Worm (Caenorhabditis elegans) whole organism, young adult: ENCODE measurements around the gene wdr-4.

Experiments
- B0261.1 ChIP-seq: sonication (generic microtip); optimal IDR thresholded peaks from 2 replicates; lab custom pipeline; 2016; ENCODE audit warnings: mild to moderate bottlenecking, missing genetic modification characterization, moderate library complexity, missing compliant biosample characterization
- C17E4.6 ChIP-seq: fragments of 200-800 bp; sonication (Bioruptor generic); IDR thresholded peaks from 2 replicates; pipeline ENCODE4 v1.3.6; 2022; ENCODE audit warnings: missing genetic modification reagents, missing genetic modification characterization, missing compliant biosample characterization
- F37B4.10 ChIP-seq: fragments of 200-800 bp; sonication (Bioruptor generic); IDR thresholded peaks from 2 replicates; pipeline ENCODE4 v1.3.6; 2022; ENCODE audit warnings: missing genetic modification characterization, missing compliant biosample characterization
- F55B11.4 ChIP-seq: sonication (generic microtip); optimal IDR thresholded peaks from 2 replicates; lab custom pipeline; 2016; ENCODE audit warnings: missing compliant biosample characterization, missing genetic modification characterization, borderline replicate concordance; ENCODE audit not compliant: insufficient read depth
- Y53F4B.3 ChIP-seq: fragments of 200-800 bp; sonication (Bioruptor generic); IDR thresholded peaks from 2 replicates; pipeline ENCODE4 v1.3.6; 2022; ENCODE audit warnings: missing genetic modification reagents, missing genetic modification characterization, missing compliant biosample characterization
- Y67H2A.10 ChIP-seq: fragments of 200-800 bp; sonication (Bioruptor generic); conservative IDR thresholded peaks from 2 replicates; pipeline ENCODE4 v1.3.6; 2022; ENCODE audit warnings: missing genetic modification reagents, missing genetic modification characterization, missing compliant biosample characterization
- athp-1 ChIP-seq: sonication (generic microtip); optimal IDR thresholded peaks from 2 replicates; lab custom pipeline; 2017; ENCODE audit warnings: mild to moderate bottlenecking, missing genetic modification characterization, missing compliant biosample characterization
- attf-3 ChIP-seq: fragments of 200-800 bp; sonication (Bioruptor generic); conservative IDR thresholded peaks from 2 replicates; pipeline ENCODE4 v1.3.6; 2022; ENCODE audit warnings: missing genetic modification reagents, missing genetic modification characterization, missing compliant biosample characterization
- attf-6 ChIP-seq: fragments of 200-800 bp; sonication (Bioruptor generic); IDR thresholded peaks from 2 replicates; pipeline ENCODE4 v1.3.6; 2022; ENCODE audit warnings: missing genetic modification reagents, missing genetic modification characterization, missing compliant biosample characterization
- ceh-100 ChIP-seq: fragments of 200-800 bp; sonication (Bioruptor generic); IDR thresholded peaks from 2 replicates; pipeline ENCODE4 v1.3.6; 2022; ENCODE audit warnings: missing genetic modification reagents, missing genetic modification characterization, missing compliant biosample characterization
- ceh-40 ChIP-seq: fragments of 200-800 bp; sonication (Bioruptor generic); IDR thresholded peaks from 2 replicates; pipeline ENCODE4 v1.3.6; 2022; ENCODE audit warnings: missing genetic modification characterization, missing compliant biosample characterization
- ceh-58 ChIP-seq: fragments of 200-800 bp; sonication (Bioruptor generic); IDR thresholded peaks from 2 replicates; pipeline ENCODE4 v1.3.6; 2022; ENCODE audit warnings: missing genetic modification characterization, missing compliant biosample characterization
- die-1 ChIP-seq: sonication (generic microtip); optimal IDR thresholded peaks from 2 replicates; lab custom pipeline; 2016; ENCODE audit warnings: missing genotype, mild to moderate bottlenecking, missing genetic modification characterization, missing compliant biosample characterization
- dpl-1 ChIP-seq: fragments of 150-350 bp; optimal IDR thresholded peaks from 2 replicates; lab custom pipeline; 2014; ENCODE audit warnings: missing biosample characterization, missing genetic modification reagents, missing genetic modification characterization
- efl-1 ChIP-seq: fragments of 150-350 bp; optimal IDR thresholded peaks from 2 replicates; lab custom pipeline; 2014; ENCODE audit warnings: missing biosample characterization, missing genetic modification reagents, missing genetic modification characterization
- egl-44 ChIP-seq: fragments of 200-800 bp; sonication (Bioruptor generic); IDR thresholded peaks from 2 replicates; pipeline ENCODE4 v1.3.6; 2022; ENCODE audit warnings: missing genetic modification reagents, missing genetic modification characterization, missing compliant biosample characterization
- ets-4 ChIP-seq: fragments of 200-800 bp; sonication (Bioruptor generic); optimal IDR thresholded peaks from 2 replicates; lab custom pipeline; 2018; ENCODE audit warnings: mild to moderate bottlenecking, missing genetic modification characterization, missing compliant biosample characterization
- him-1 ChIP-seq: sonication (generic microtip); optimal IDR thresholded peaks from 2 replicates; lab custom pipeline; 2016; ENCODE audit warnings: missing genotype, missing genetic modification reagents, missing genetic modification characterization, missing compliant biosample characterization
- hlh-12 ChIP-seq: sonication (generic microtip); optimal IDR thresholded peaks from 2 replicates; lab custom pipeline; 2016; ENCODE audit warnings: missing genetic modification characterization, missing compliant biosample characterization
- hlh-26 ChIP-seq: fragments of 200-800 bp; sonication (Bioruptor generic); conservative IDR thresholded peaks from 2 replicates; pipeline ENCODE4 v1.3.6; 2022; ENCODE audit warnings: missing genetic modification reagents, missing genetic modification characterization, missing compliant biosample characterization
- hsf-1 ChIP-seq: fragments of 200-800 bp; sonication (Bioruptor generic); IDR thresholded peaks from 2 replicates; pipeline ENCODE4 v1.3.6; 2022; ENCODE audit warnings: missing genetic modification reagents, missing genetic modification characterization, missing compliant biosample characterization
- let-526 ChIP-seq: fragments of 200-800 bp; sonication (Bioruptor generic); IDR thresholded peaks from 2 replicates; pipeline ENCODE4 v1.3.6; 2022; ENCODE audit warnings: missing genetic modification reagents, missing genetic modification characterization, missing compliant biosample characterization
- let-607 ChIP-seq, 2 experiments: fragments of 200-800 bp in 1 of 2; sonication (Bioruptor generic) in 1 of 2; sonication (generic microtip) in 1 of 2; optimal IDR thresholded peaks; 2 replicates each; lab custom pipeline; 2016 to 2018; ENCODE audit warnings: mild to moderate bottlenecking in 2 of 2, missing compliant biosample characterization in 2 of 2, missing genetic modification characterization in 2 of 2, moderate library complexity in 2 of 2, missing genotype in 1 of 2
- lin-35 ChIP-seq, 3 experiments: fragments of 150-350 bp in 2 of 3; sonication (generic microtip) in 1 of 3; optimal IDR thresholded peaks; 2 replicates each; lab custom pipeline; 2014 to 2018; ENCODE audit warnings: missing biosample characterization in 3 of 3, missing genetic modification characterization in 3 of 3, missing genetic modification reagents in 3 of 3
- lin-54 ChIP-seq: fragments of 200-800 bp; sonication (Bioruptor generic); optimal IDR thresholded peaks from 2 replicates; lab custom pipeline; 2018; ENCODE audit warnings: mild to moderate bottlenecking, missing genetic modification characterization, missing compliant biosample characterization
- madf-10 ChIP-seq: sonication (generic microtip); optimal IDR thresholded peaks from 2 replicates; lab custom pipeline; 2016; ENCODE audit warnings: mild to moderate bottlenecking, missing genetic modification characterization, missing compliant biosample characterization
- madf-6 ChIP-seq: fragments of 200-800 bp; sonication (Bioruptor generic); IDR thresholded peaks from 2 replicates; pipeline ENCODE4 v1.3.6; 2022; ENCODE audit warnings: missing genetic modification reagents, missing genetic modification characterization, missing compliant biosample characterization
- madf-8 ChIP-seq: fragments of 200-800 bp; sonication (Bioruptor generic); conservative IDR thresholded peaks from 2 replicates; pipeline ENCODE4 v1.3.6; 2022; ENCODE audit warnings: missing genetic modification reagents, missing genetic modification characterization, missing compliant biosample characterization
- mcd-1 ChIP-seq: fragments of 200-800 bp; sonication (Bioruptor generic); IDR thresholded peaks from 2 replicates; pipeline ENCODE4 v1.3.6; 2022; ENCODE audit warnings: missing genetic modification reagents, missing genetic modification characterization, missing compliant biosample characterization
- mxl-1 ChIP-seq: sonication (generic microtip); optimal IDR thresholded peaks from 2 replicates; lab custom pipeline; 2016; ENCODE audit warnings: missing genetic modification characterization, missing compliant biosample characterization
- nfya-1 ChIP-seq: sonication (generic microtip); optimal IDR thresholded peaks from 2 replicates; lab custom pipeline; 2017; ENCODE audit warnings: antibody characterized with exemption, missing compliant biosample characterization, missing genetic modification characterization, borderline replicate concordance; ENCODE audit not compliant: insufficient read depth
- nhr-179 ChIP-seq: sonication (generic microtip); optimal IDR thresholded peaks from 2 replicates; lab custom pipeline; 2016; ENCODE audit warnings: mild to moderate bottlenecking, missing genetic modification characterization, missing compliant biosample characterization
- pbrm-1 ChIP-seq: fragments of 200-800 bp; sonication (Bioruptor generic); IDR thresholded peaks from 2 replicates; pipeline ENCODE4 v1.3.6; 2022; ENCODE audit warnings: missing genetic modification reagents, missing genetic modification characterization, missing compliant biosample characterization
- pha-4 ChIP-seq: fragments of 150-350 bp; sonication (generic microtip); optimal IDR thresholded peaks from 2 replicates; lab custom pipeline; 2014; ENCODE audit warnings: missing biosample characterization, missing genetic modification reagents, missing genetic modification characterization
- repo-1 ChIP-seq: sonication (generic microtip); optimal IDR thresholded peaks from 2 replicates; lab custom pipeline; 2017; ENCODE audit warnings: mild to moderate bottlenecking, missing genetic modification characterization, missing compliant biosample characterization
- rpc-1 ChIP-seq, 2 experiments: fragments of 150-350 bp in 1 of 2; sonication (generic microtip) in 1 of 2; optimal IDR thresholded peaks; 2 replicates each; lab custom pipeline; 2014 to 2018; ENCODE audit warnings: missing biosample characterization in 1 of 2, missing genetic modification characterization in 1 of 2, missing genetic modification reagents in 1 of 2, missing genotype in 1 of 2
- sdz-38 ChIP-seq: sonication (generic microtip); optimal IDR thresholded peaks from 2 replicates; lab custom pipeline; 2016; ENCODE audit warnings: missing genotype, missing genetic modification characterization, missing compliant biosample characterization
- snpc-1.3 ChIP-seq: sonication (generic microtip); optimal IDR thresholded peaks from 2 replicates; lab custom pipeline; 2017; ENCODE audit warnings: missing genetic modification characterization, mild to moderate bottlenecking, missing compliant biosample characterization, antibody characterized with exemption, moderate library complexity, missing genotype, missing genetic modification reagents; ENCODE audit not compliant: insufficient read depth
- somi-1 ChIP-seq: fragments of 200-800 bp; sonication (Bioruptor generic); optimal IDR thresholded peaks from 2 replicates; lab custom pipeline; 2018; ENCODE audit warnings: mild to moderate bottlenecking, missing genetic modification characterization, missing compliant biosample characterization
- sptf-2 ChIP-seq: fragments of 200-800 bp; sonication (Bioruptor generic); optimal IDR thresholded peaks from 2 replicates; lab custom pipeline; 2018; ENCODE audit warnings: mild to moderate bottlenecking, missing genetic modification characterization, missing compliant biosample characterization
- unc-62 ChIP-seq: fragments of 150-350 bp; optimal IDR thresholded peaks from 2 replicates; lab custom pipeline; 2014; ENCODE audit warnings: missing biosample characterization, missing genetic modification reagents, missing genetic modification characterization
- xnd-1 ChIP-seq: sonication (generic microtip); optimal IDR thresholded peaks from 2 replicates; lab custom pipeline; 2016; ENCODE audit warnings: missing genotype, missing genetic modification reagents, missing genetic modification characterization, missing compliant biosample characterization
- ztf-18 ChIP-seq: sonication (generic microtip); optimal IDR thresholded peaks from 2 replicates; lab custom pipeline; 2016; ENCODE audit warnings: missing genotype, mild to moderate bottlenecking, missing genetic modification characterization, missing compliant biosample characterization
- ztf-22 ChIP-seq: fragments of 200-800 bp; sonication (Bioruptor generic); optimal IDR thresholded peaks from 2 replicates; lab custom pipeline; 2018; ENCODE audit warnings: mild to moderate bottlenecking, missing genetic modification characterization, moderate library complexity, missing compliant biosample characterization
- ztf-3 ChIP-seq: fragments of 200-800 bp; sonication (Bioruptor generic); optimal IDR thresholded peaks from 2 replicates; lab custom pipeline; 2018; ENCODE audit warnings: mild to moderate bottlenecking, missing genetic modification characterization, missing compliant biosample characterization

Gene wdr-4

DNA sequence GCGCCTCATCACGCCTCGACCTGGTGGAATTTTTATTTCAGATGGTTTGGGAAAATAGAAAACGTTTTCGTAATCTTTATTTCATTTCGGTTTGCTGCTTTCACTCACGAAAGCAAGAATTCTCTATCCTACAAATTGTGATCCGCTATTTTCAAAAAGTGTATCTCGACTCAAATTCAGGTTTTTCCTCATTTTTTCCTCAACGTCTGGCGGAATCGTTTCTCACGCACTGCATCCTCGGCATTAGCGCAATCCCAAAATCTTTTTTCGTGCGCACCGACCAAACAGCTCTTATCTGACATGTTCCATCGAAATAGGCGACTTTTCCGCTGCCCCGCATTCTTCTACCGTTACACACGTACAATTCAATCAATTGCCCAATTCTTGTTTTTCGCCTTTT is 7.3 kb upstream of the wdr-4 start, which contains the start of gene F37A4.3:
Gene F37A4.3, plus strand, starts transcription at position 301 of the 400 bp plus-strand sequence.
- TF ChIP-seq him-1 (tag; lab: Kevin White, UChicago) (no peak), ceh-40 (GFP tag; lab: Robert Waterston, UW) (no peak), efl-1 (GFP tag; lab: Kevin White, UChicago) (no peak), hlh-26 (no peak), mxl-1 (tag; lab: Kevin White, UChicago) (no peak), somi-1 (GFP tag; lab: Kevin White, UChicago) (no peak), F55B11.4 (no peak), C17E4.6 (GFP tag; lab: Robert Waterston, UW) (no peak), hlh-12 (tag; lab: Kevin White, UChicago) (no peak), F37B4.10 (no peak), snpc-1.3 (tag; lab: Kevin White, UChicago) (no peak), B0261.1 (tag; lab: Kevin White, UChicago) (no peak), repo-1 (tag; lab: Kevin White, UChicago) (no peak), madf-10 (tag; lab: Kevin White, UChicago) (no peak), Y67H2A.10 (GFP tag; lab: Robert Waterston, UW) (no peak), die-1 (tag; lab: Kevin White, UChicago) (no peak), ets-4 (GFP tag; lab: Kevin White, UChicago) (no peak), lin-54 (GFP tag; lab: Kevin White, UChicago) (no peak)
- TF ChIP-seq, all 124 proteins: peak for 0

- TF ChIP-seq dpl-1 (GFP tag; lab: Kevin White, UChicago), result peak; percentile 53
- TF ChIP-seq sptf-2 (GFP tag; lab: Kevin White, UChicago), result no peak
- TF ChIP-seq sdz-38 (tag; lab: Kevin White, UChicago), result no peak
- no peak for TF ChIP-seq unc-62
- TF ChIP-seq efl-1 (GFP tag; lab: Kevin White, UChicago), result peak; percentile 82
- TF ChIP-seq nfya-1 (tag; lab: Kevin White, UChicago), result no peak
- TF ChIP-seq hsf-1, result peak; percentile 72
- no peak for TF ChIP-seq egl-44
- no peak for TF ChIP-seq nhr-179 (tag; lab: Kevin White, UChicago)
- peak; percentile 32 for TF ChIP-seq xnd-1
- no peak for TF ChIP-seq rpc-1 (optimal IDR thresholded peaks at IDR 0.05; lab: Kevin White, UChicago)
- TF ChIP-seq rpc-1 (tag; optimal IDR thresholded peaks at IDR 0.05; lab: Kevin White, UChicago), result no peak
- TF ChIP-seq lin-35 (GFP tag; optimal IDR thresholded peaks at IDR 0.05; lab: Kevin White, UChicago), result peak in 1 of 3 experiments; percentile 21
- TF ChIP-seq ceh-58 (GFP tag; lab: Robert Waterston, UW), result no peak
- peak; percentile 78 for TF ChIP-seq madf-6 (GFP tag; lab: Robert Waterston, UW)
- TF ChIP-seq athp-1 (tag; lab: Kevin White, UChicago), result no peak
- 0 out of 2 replicates have a peak, but pooled peaks have one; percentile 14 for TF ChIP-seq madf-8 (GFP tag; lab: Robert Waterston, UW)
- TF ChIP-seq attf-6 (GFP tag; lab: Robert Waterston, UW), result no peak
- no peak for TF ChIP-seq ztf-3 (GFP tag; lab: Kevin White, UChicago)
- TF ChIP-seq ztf-22 (GFP tag; lab: Kevin White, UChicago), result no peak
- no peak for TF ChIP-seq pha-4 (tag; lab: Kevin White, UChicago)
- TF ChIP-seq let-526 (GFP tag; lab: Robert Waterston, UW), result no peak
- no peak for TF ChIP-seq ets-4 (GFP tag; lab: Kevin White, UChicago)
- TF ChIP-seq Y53F4B.3, result no peak
- no peak for TF ChIP-seq let-607 (tag; optimal IDR thresholded peaks at IDR 0.05; lab: Kevin White, UChicago)
- TF ChIP-seq mcd-1 (GFP tag; lab: Robert Waterston, UW), result no peak
- TF ChIP-seq B0261.1 (tag; lab: Kevin White, UChicago), result no peak
- TF ChIP-seq ztf-18 (tag; lab: Kevin White, UChicago), result no peak
- no peak for TF ChIP-seq ceh-100 (GFP tag; lab: Robert Waterston, UW)
- TF ChIP-seq attf-3 (GFP tag; lab: Robert Waterston, UW), result peak; percentile 94
- TF ChIP-seq F37B4.10, result no peak
- no peak for TF ChIP-seq pbrm-1 (GFP tag; lab: Robert Waterston, UW)
These were observed 3.3 kb upstream of the wdr-4 start, which contains the start of the genes bath-41 and F37A4.2 for ce11 chrIII:6722208-6722679. TSS of gene bath-41 (minus strand) at chrIII:6722258. TSS of gene F37A4.2 (plus strand) at chrIII:6722454.
